Worm (Caenorhabditis elegans) whole organism, L3 larva: ENCODE measurements around the gene hmg-4.

Experiments
- R02D3.7 ChIP-seq: fragments of 150-350 bp; optimal IDR thresholded peaks from 2 replicates; lab custom pipeline; 2014; ENCODE audit warnings: missing biosample characterization, missing genetic modification characterization
- aly-2 ChIP-seq: fragments of 150-350 bp; optimal IDR thresholded peaks from 2 replicates; lab custom pipeline; 2014; ENCODE audit warnings: missing biosample characterization, missing genetic modification characterization
- ama-1 ChIP-seq: fragments of 150-350 bp; optimal IDR thresholded peaks from 2 replicates; lab custom pipeline; 2018
- ceh-16 ChIP-seq: sonication (generic microtip); optimal IDR thresholded peaks from 2 replicates; lab custom pipeline; 2017; ENCODE audit warnings: missing biosample characterization, missing genetic modification characterization
- ceh-28 ChIP-seq: fragments of 150-350 bp; optimal IDR thresholded peaks from 2 replicates; lab custom pipeline; 2014; ENCODE audit warnings: missing biosample characterization, missing genetic modification reagents, missing genetic modification characterization
- ceh-82 ChIP-seq: fragments of 150-350 bp; optimal IDR thresholded peaks from 2 replicates; lab custom pipeline; 2014; ENCODE audit warnings: missing biosample characterization, missing genetic modification characterization
- daf-12 ChIP-seq: fragments of 150-350 bp; optimal IDR thresholded peaks from 2 replicates; lab custom pipeline; 2014; ENCODE audit warnings: missing biosample characterization, missing genetic modification reagents, missing genetic modification characterization
- egl-27 ChIP-seq: sonication (generic microtip); optimal IDR thresholded peaks from 4 replicates; lab custom pipeline; 2017; ENCODE audit warnings: missing biosample characterization, missing genetic modification reagents, missing genetic modification characterization
- egl-5 ChIP-seq: fragments of 150-350 bp; optimal IDR thresholded peaks from 2 replicates; lab custom pipeline; 2017; ENCODE audit warnings: missing biosample characterization, missing genetic modification reagents, missing genetic modification characterization, inconsistent platforms
- elt-2 ChIP-seq: sonication (generic microtip); optimal IDR thresholded peaks from 2 replicates; lab custom pipeline; 2016; ENCODE audit warnings: missing genetic modification reagents, mild to moderate bottlenecking, missing genetic modification characterization, missing compliant biosample characterization
- elt-3 ChIP-seq, 3 experiments: fragments of 150-350 bp in 1 of 3; sonication (generic microtip) in 2 of 3; optimal IDR thresholded peaks; 2 replicates in 2 of 3; 4 replicates in 1 of 3; lab custom pipeline; 2014 to 2017; ENCODE audit warnings: missing biosample characterization in 3 of 3, missing genetic modification characterization in 3 of 3
- eor-1 ChIP-seq, 2 experiments: fragments of 150-350 bp; optimal IDR thresholded peaks; 2 replicates each; lab custom pipeline; 2014 to 2018; ENCODE audit warnings: missing biosample characterization in 2 of 2, missing genetic modification characterization in 2 of 2
- fkh-2 ChIP-seq: fragments of 150-350 bp; optimal IDR thresholded peaks from 2 replicates; lab custom pipeline; 2014; ENCODE audit warnings: missing biosample characterization, missing genetic modification reagents, missing genetic modification characterization
- fos-1 ChIP-seq: fragments of 150-350 bp; optimal IDR thresholded peaks from 2 replicates; lab custom pipeline; 2014; ENCODE audit warnings: missing biosample characterization, missing genetic modification characterization
- hmg-11 ChIP-seq: sonication (generic microtip); optimal IDR thresholded peaks from 2 replicates; lab custom pipeline; 2016; ENCODE audit warnings: missing genetic modification characterization, missing compliant biosample characterization
- jun-1 ChIP-seq: fragments of 150-350 bp; optimal IDR thresholded peaks from 2 replicates; lab custom pipeline; 2014; ENCODE audit warnings: missing biosample characterization, missing genetic modification reagents, missing genetic modification characterization
- lin-15B ChIP-seq: fragments of 150-350 bp; optimal IDR thresholded peaks from 2 replicates; lab custom pipeline; 2014; ENCODE audit warnings: missing biosample characterization, missing genetic modification characterization
- lin-39 ChIP-seq: fragments of 150-350 bp; optimal IDR thresholded peaks from 2 replicates; lab custom pipeline; 2018; ENCODE audit warnings: missing biosample characterization, missing genetic modification reagents, missing genetic modification characterization
- mml-1 ChIP-seq: fragments of 150-350 bp; sonication (generic microtip); optimal IDR thresholded peaks from 3 replicates; lab custom pipeline; 2014; ENCODE audit warnings: missing biosample characterization, missing genetic modification characterization
- nfya-1 ChIP-seq: sonication (generic microtip); optimal IDR thresholded peaks from 2 replicates; lab custom pipeline; 2017; ENCODE audit warnings: missing genetic modification characterization, mild to moderate bottlenecking, missing compliant biosample characterization, antibody characterized with exemption, moderate library complexity; ENCODE audit not compliant: insufficient read depth
- nhr-11 ChIP-seq: fragments of 150-350 bp; optimal IDR thresholded peaks from 2 replicates; lab custom pipeline; 2014; ENCODE audit warnings: missing biosample characterization, missing genetic modification characterization
- nhr-12 ChIP-seq: fragments of 150-350 bp; optimal IDR thresholded peaks from 2 replicates; lab custom pipeline; 2014; ENCODE audit warnings: missing biosample characterization, missing genetic modification characterization
- nhr-23 ChIP-seq: fragments of 150-350 bp; optimal IDR thresholded peaks from 2 replicates; lab custom pipeline; 2014; ENCODE audit warnings: missing biosample characterization, missing genetic modification reagents, missing genetic modification characterization
- nhr-237 ChIP-seq: fragments of 150-350 bp; optimal IDR thresholded peaks from 2 replicates; lab custom pipeline; 2014; ENCODE audit warnings: missing biosample characterization, missing genetic modification characterization
- nhr-25 ChIP-seq: sonication (generic microtip); optimal IDR thresholded peaks from 2 replicates; lab custom pipeline; 2017; ENCODE audit warnings: missing biosample characterization, missing genetic modification characterization
- nhr-28 ChIP-seq: fragments of 150-350 bp; optimal IDR thresholded peaks from 2 replicates; lab custom pipeline; 2014; ENCODE audit warnings: missing biosample characterization, missing genetic modification characterization
- nhr-43 ChIP-seq: sonication (generic microtip); optimal IDR thresholded peaks from 2 replicates; lab custom pipeline; 2016; ENCODE audit warnings: mild to moderate bottlenecking, missing genetic modification characterization, missing compliant biosample characterization; ENCODE audit not compliant: poor library complexity, severe bottlenecking
- nhr-67 ChIP-seq: fragments of 150-350 bp; optimal IDR thresholded peaks from 2 replicates; lab custom pipeline; 2014; ENCODE audit warnings: missing biosample characterization, missing genetic modification characterization
- pha-4 ChIP-seq: fragments of 150-350 bp; optimal IDR thresholded peaks from 2 replicates; lab custom pipeline; 2014; ENCODE audit warnings: missing biosample characterization, missing genetic modification reagents, missing genetic modification characterization
- pqm-1 ChIP-seq: fragments of 150-350 bp; optimal IDR thresholded peaks from 2 replicates; lab custom pipeline; 2017; ENCODE audit warnings: missing biosample characterization, missing genetic modification characterization, inconsistent platforms
- sea-2 ChIP-seq: fragments of 150-350 bp; sonication (generic microtip); optimal IDR thresholded peaks from 4 replicates; lab custom pipeline; 2014; ENCODE audit warnings: missing biosample characterization, missing genetic modification reagents, missing genetic modification characterization
- snpc-4 ChIP-seq: fragments of 150-350 bp; optimal IDR thresholded peaks from 2 replicates; lab custom pipeline; 2014; ENCODE audit warnings: missing biosample characterization, missing genetic modification characterization
- tbx-2 ChIP-seq: sonication (generic microtip); optimal IDR thresholded peaks from 2 replicates; lab custom pipeline; 2016; ENCODE audit warnings: mild to moderate bottlenecking, missing genetic modification characterization, missing compliant biosample characterization
- unc-39 ChIP-seq: sonication (generic microtip); optimal IDR thresholded peaks from 4 replicates; lab custom pipeline; 2017; ENCODE audit warnings: missing biosample characterization, missing genetic modification characterization
- zag-1 ChIP-seq: fragments of 150-350 bp; optimal IDR thresholded peaks from 2 replicates; lab custom pipeline; 2014; ENCODE audit warnings: missing biosample characterization, missing genetic modification characterization
- ztf-11 ChIP-seq: fragments of 150-350 bp; optimal IDR thresholded peaks from 2 replicates; lab custom pipeline; 2014; ENCODE audit warnings: missing biosample characterization, missing genetic modification characterization
- ztf-4 ChIP-seq: fragments of 150-350 bp; optimal IDR thresholded peaks from 2 replicates; lab custom pipeline; 2014; ENCODE audit warnings: missing biosample characterization, missing genetic modification characterization

The hmg-4 gene

DNA sequence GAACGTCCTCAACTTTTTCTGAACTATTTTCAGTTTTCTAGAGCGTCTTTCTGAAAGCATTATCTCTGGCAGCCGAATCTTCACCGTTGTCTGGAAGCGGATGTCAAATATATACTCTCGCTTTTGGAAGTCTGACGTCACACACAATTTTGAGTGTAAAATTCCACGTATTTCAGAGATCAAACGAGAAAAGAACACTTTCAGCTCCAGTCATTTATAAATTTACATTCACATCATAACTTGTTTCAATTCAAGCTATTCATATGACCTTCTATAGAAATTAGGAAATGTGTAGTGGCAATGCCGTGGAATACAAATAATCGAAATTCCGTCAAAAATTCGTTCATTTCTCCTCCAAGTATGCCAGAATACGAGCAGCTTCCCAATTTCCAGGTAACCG lies 15.8 kb downstream of the hmg-4 start, which contains the start of gene F08F8.11:
Gene F08F8.11, plus strand, starts transcription at position 301 of the 400 bp plus-strand sequence.
- no peak for TF ChIP-seq lin-15B (tag; lab: Kevin White, UChicago)
- no peak for TF ChIP-seq tbx-2
- TF ChIP-seq ztf-4 = no peak
- no peak for TF ChIP-seq nhr-28 (tag; lab: Kevin White, UChicago)
- TF ChIP-seq nhr-237 (tag; lab: Kevin White, UChicago) = no peak
- TF ChIP-seq jun-1 (tag; lab: Kevin White, UChicago) = no peak
- TF ChIP-seq ceh-82 (tag; lab: Kevin White, UChicago) = no peak
- no peak for TF ChIP-seq nhr-12 (tag; lab: Kevin White, UChicago)
- TF ChIP-seq elt-2 = no peak
- no peak for TF ChIP-seq aly-2 (tag; lab: Kevin White, UChicago)
- no peak for TF ChIP-seq zag-1 (tag; lab: Kevin White, UChicago)
- no peak for TF ChIP-seq elt-3 (tag; optimal IDR thresholded peaks at IDR 0.05; lab: Kevin White, UChicago)

DNA sequence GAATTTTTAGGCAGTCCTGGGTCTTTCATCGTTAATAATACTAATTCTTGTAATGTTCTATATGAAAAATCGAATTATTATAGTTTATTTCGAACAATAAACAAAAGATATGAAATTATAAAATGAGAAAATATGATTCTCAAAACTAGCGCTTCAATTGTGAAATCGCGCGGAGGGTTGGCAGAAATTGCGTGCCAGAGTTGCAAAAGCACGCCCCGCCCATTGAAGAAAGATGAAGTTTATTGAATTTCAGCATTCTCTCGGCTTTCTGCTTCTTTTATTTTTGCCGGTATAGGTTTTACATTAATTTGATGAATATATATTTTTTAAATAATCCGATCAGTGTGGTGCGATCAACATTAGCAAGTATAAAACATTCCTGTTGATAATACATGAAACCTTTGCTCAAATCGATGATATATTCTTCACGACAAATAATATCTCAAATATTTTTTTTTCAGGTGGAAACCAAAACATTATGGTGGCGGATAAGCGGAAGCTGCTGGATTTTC lies 22.3 kb downstream of the hmg-4 start, which contains the start of the genes eco-1 and hmgr-1:
Gene eco-1, minus strand, starts transcription at position 59 of the 512 bp plus-strand sequence.
Gene hmgr-1, plus strand, starts transcription at position 462 of the 512 bp plus-strand sequence.
- TF ChIP-seq nhr-67 (tag; lab: Kevin White, UChicago) = no peak
- TF ChIP-seq nhr-25 (tag; lab: Kevin White, UChicago) = no peak
- TF ChIP-seq hmg-11 = peak; percentile 52
- no peak for TF ChIP-seq ceh-28 (tag; lab: Kevin White, UChicago)
- TF ChIP-seq lin-15B (tag; lab: Kevin White, UChicago) = peak; percentile 35
- TF ChIP-seq nhr-28 (tag; lab: Kevin White, UChicago) = no peak
- TF ChIP-seq nhr-43 (tag; lab: Kevin White, UChicago) = peak; percentile 26
- TF ChIP-seq nhr-237 (tag; lab: Kevin White, UChicago) = no peak
- no peak for TF ChIP-seq pha-4 (tag; lab: Kevin White, UChicago)
- no peak for TF ChIP-seq ceh-16
- TF ChIP-seq egl-5 (tag; lab: Kevin White, UChicago) = no peak
- TF ChIP-seq elt-3 (tag; optimal IDR thresholded peaks at IDR 0.05; lab: Kevin White, UChicago) = no peak
- no peak for TF ChIP-seq daf-12 (tag; lab: Kevin White, UChicago)
- TF ChIP-seq jun-1 (tag; lab: Kevin White, UChicago) = no peak
- TF ChIP-seq zag-1 (tag; lab: Kevin White, UChicago) = no peak
- TF ChIP-seq pqm-1 (tag; lab: Kevin White, UChicago) = no peak
- no peak for TF ChIP-seq nhr-11 (tag; lab: Kevin White, UChicago)
- no peak for TF ChIP-seq egl-27 (tag; lab: Kevin White, UChicago)
- TF ChIP-seq mml-1 (tag; lab: Kevin White, UChicago) = no peak
- TF ChIP-seq sea-2 (GFP tag; lab: Kevin White, UChicago) = no peak
- TF ChIP-seq R02D3.7 (tag; lab: Kevin White, UChicago) = no peak
- no peak for TF ChIP-seq ama-1 (lab: Kevin White, UChicago)
- peak; percentile 4 for TF ChIP-seq snpc-4 (tag; lab: Kevin White, UChicago)
- no peak for TF ChIP-seq eor-1 (tag; optimal IDR thresholded peaks at IDR 0.05; lab: Kevin White, UChicago)
- TF ChIP-seq fos-1 (tag; lab: Kevin White, UChicago) = no peak
- TF ChIP-seq nfya-1 (tag; lab: Kevin White, UChicago) = peak; percentile 55
- no peak for TF ChIP-seq fkh-2 (tag; lab: Kevin White, UChicago)
- TF ChIP-seq lin-39 (tag; lab: Kevin White, UChicago) = peak; percentile 41
- TF ChIP-seq nhr-23 (tag; lab: Kevin White, UChicago) = peak; percentile 13
- TF ChIP-seq nhr-12 (tag; lab: Kevin White, UChicago) = no peak
- no peak for TF ChIP-seq ztf-11 (tag; lab: Kevin White, UChicago)
- no peak for TF ChIP-seq elt-2

DNA sequence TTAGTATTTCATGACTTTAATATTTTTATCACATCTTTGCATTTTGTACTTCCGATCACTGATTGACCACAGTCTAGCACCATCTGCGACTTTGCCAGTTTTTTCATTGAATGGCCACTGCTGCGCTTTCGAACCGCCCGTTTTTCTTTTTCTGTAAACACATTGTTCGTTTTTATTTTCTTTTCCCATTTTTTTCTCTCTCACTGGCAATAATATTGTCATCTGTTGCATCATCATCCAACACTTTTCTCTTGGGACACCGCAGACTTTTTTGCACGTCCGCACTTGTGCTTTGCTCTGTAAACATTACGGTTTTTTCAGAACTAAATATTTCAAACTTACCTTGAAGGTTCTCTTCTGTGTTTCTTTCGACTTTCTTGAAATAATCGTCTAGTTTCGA lies 22.8 kb downstream of the hmg-4 start:
- TF ChIP-seq pha-4 (tag; lab: Kevin White, UChicago) = peak; percentile 82
- peak; percentile 8 for TF ChIP-seq nfya-1 (tag; lab: Kevin White, UChicago)
- TF ChIP-seq unc-39 (tag; lab: Kevin White, UChicago) = no peak
- TF ChIP-seq, all 47 proteins: peak for 2
